Worm (Caenorhabditis elegans) whole organism, L3 larva: ENCODE data around the gene pqn-27.
A peak's percentile ranks its signal among the peaks of the same experiment; 100 is the strongest.

Experiments
- R02D3.7 ChIP-seq: fragments of 150-350 bp; optimal IDR thresholded peaks from 2 replicates; lab custom pipeline; 2014; ENCODE audit warnings: missing biosample characterization, missing genetic modification characterization
- ZK546.5 ChIP-seq: sonication (generic microtip); optimal IDR thresholded peaks from 2 replicates; lab custom pipeline; 2017; ENCODE audit warnings: missing biosample characterization, missing genetic modification characterization
- aly-2 ChIP-seq: fragments of 150-350 bp; optimal IDR thresholded peaks from 2 replicates; lab custom pipeline; 2014; ENCODE audit warnings: missing biosample characterization, missing genetic modification characterization
- ama-1 ChIP-seq: fragments of 150-350 bp; optimal IDR thresholded peaks from 2 replicates; lab custom pipeline; 2018
- ceh-16 ChIP-seq: sonication (generic microtip); optimal IDR thresholded peaks from 2 replicates; lab custom pipeline; 2017; ENCODE audit warnings: missing biosample characterization, missing genetic modification characterization
- ceh-28 ChIP-seq: fragments of 150-350 bp; optimal IDR thresholded peaks from 2 replicates; lab custom pipeline; 2014; ENCODE audit warnings: missing biosample characterization, missing genetic modification reagents, missing genetic modification characterization
- ceh-82 ChIP-seq: fragments of 150-350 bp; optimal IDR thresholded peaks from 2 replicates; lab custom pipeline; 2014; ENCODE audit warnings: missing biosample characterization, missing genetic modification characterization
- ceh-9 ChIP-seq: sonication (generic microtip); optimal IDR thresholded peaks from 2 replicates; lab custom pipeline; 2018; ENCODE audit warnings: missing biosample characterization, missing genetic modification characterization
- daf-12 ChIP-seq: fragments of 150-350 bp; optimal IDR thresholded peaks from 2 replicates; lab custom pipeline; 2014; ENCODE audit warnings: missing biosample characterization, missing genetic modification reagents, missing genetic modification characterization
- egl-27 ChIP-seq: sonication (generic microtip); optimal IDR thresholded peaks from 4 replicates; lab custom pipeline; 2017; ENCODE audit warnings: missing biosample characterization, missing genetic modification reagents, missing genetic modification characterization
- egl-5 ChIP-seq: fragments of 150-350 bp; optimal IDR thresholded peaks from 2 replicates; lab custom pipeline; 2017; ENCODE audit warnings: missing biosample characterization, missing genetic modification reagents, missing genetic modification characterization, inconsistent platforms
- elt-1 ChIP-seq: fragments of 150-350 bp; optimal IDR thresholded peaks from 2 replicates; lab custom pipeline; 2014; ENCODE audit warnings: missing biosample characterization, missing genetic modification characterization
- elt-2 ChIP-seq: sonication (generic microtip); optimal IDR thresholded peaks from 2 replicates; lab custom pipeline; 2016; ENCODE audit warnings: missing genetic modification reagents, mild to moderate bottlenecking, missing genetic modification characterization, missing compliant biosample characterization
- elt-3 ChIP-seq, 3 experiments: fragments of 150-350 bp in 1 of 3; sonication (generic microtip) in 2 of 3; optimal IDR thresholded peaks; 2 replicates in 2 of 3; 4 replicates in 1 of 3; lab custom pipeline; 2014 to 2017; ENCODE audit warnings: missing biosample characterization in 3 of 3, missing genetic modification characterization in 3 of 3
- eor-1 ChIP-seq, 2 experiments: fragments of 150-350 bp; optimal IDR thresholded peaks; 2 replicates each; lab custom pipeline; 2014 to 2018; ENCODE audit warnings: missing biosample characterization in 2 of 2, missing genetic modification characterization in 2 of 2
- fkh-10 ChIP-seq: sonication (generic microtip); optimal IDR thresholded peaks from 2 replicates; lab custom pipeline; 2017; ENCODE audit warnings: missing biosample characterization, missing genetic modification reagents, missing genetic modification characterization
- fkh-2 ChIP-seq: fragments of 150-350 bp; optimal IDR thresholded peaks from 2 replicates; lab custom pipeline; 2014; ENCODE audit warnings: missing biosample characterization, missing genetic modification reagents, missing genetic modification characterization
- fos-1 ChIP-seq: fragments of 150-350 bp; optimal IDR thresholded peaks from 2 replicates; lab custom pipeline; 2014; ENCODE audit warnings: missing biosample characterization, missing genetic modification characterization
- hmg-11 ChIP-seq: sonication (generic microtip); optimal IDR thresholded peaks from 2 replicates; lab custom pipeline; 2016; ENCODE audit warnings: missing genetic modification characterization, missing compliant biosample characterization
- jun-1 ChIP-seq: fragments of 150-350 bp; optimal IDR thresholded peaks from 2 replicates; lab custom pipeline; 2014; ENCODE audit warnings: missing biosample characterization, missing genetic modification reagents, missing genetic modification characterization
- lin-15B ChIP-seq: fragments of 150-350 bp; optimal IDR thresholded peaks from 2 replicates; lab custom pipeline; 2014; ENCODE audit warnings: missing biosample characterization, missing genetic modification characterization
- lin-39 ChIP-seq: fragments of 150-350 bp; optimal IDR thresholded peaks from 2 replicates; lab custom pipeline; 2018; ENCODE audit warnings: missing biosample characterization, missing genetic modification reagents, missing genetic modification characterization
- lsy-12 ChIP-seq: sonication (generic microtip); optimal IDR thresholded peaks from 2 replicates; lab custom pipeline; 2016; ENCODE audit warnings: mild to moderate bottlenecking, missing genetic modification characterization, missing compliant biosample characterization
- mdl-1 ChIP-seq: fragments of 150-350 bp; optimal IDR thresholded peaks from 2 replicates; lab custom pipeline; 2014; ENCODE audit warnings: missing biosample characterization, missing genetic modification characterization
- mml-1 ChIP-seq: fragments of 150-350 bp; sonication (generic microtip); optimal IDR thresholded peaks from 3 replicates; lab custom pipeline; 2014; ENCODE audit warnings: missing biosample characterization, missing genetic modification characterization
- nfya-1 ChIP-seq: sonication (generic microtip); optimal IDR thresholded peaks from 2 replicates; lab custom pipeline; 2017; ENCODE audit warnings: missing genetic modification characterization, mild to moderate bottlenecking, missing compliant biosample characterization, antibody characterized with exemption, moderate library complexity; ENCODE audit not compliant: insufficient read depth
- nhr-11 ChIP-seq: fragments of 150-350 bp; optimal IDR thresholded peaks from 2 replicates; lab custom pipeline; 2014; ENCODE audit warnings: missing biosample characterization, missing genetic modification characterization
- nhr-12 ChIP-seq: fragments of 150-350 bp; optimal IDR thresholded peaks from 2 replicates; lab custom pipeline; 2014; ENCODE audit warnings: missing biosample characterization, missing genetic modification characterization
- nhr-23 ChIP-seq: fragments of 150-350 bp; optimal IDR thresholded peaks from 2 replicates; lab custom pipeline; 2014; ENCODE audit warnings: missing biosample characterization, missing genetic modification reagents, missing genetic modification characterization
- nhr-237 ChIP-seq: fragments of 150-350 bp; optimal IDR thresholded peaks from 2 replicates; lab custom pipeline; 2014; ENCODE audit warnings: missing biosample characterization, missing genetic modification characterization
- nhr-25 ChIP-seq: sonication (generic microtip); optimal IDR thresholded peaks from 2 replicates; lab custom pipeline; 2017; ENCODE audit warnings: missing biosample characterization, missing genetic modification characterization
- nhr-28 ChIP-seq: fragments of 150-350 bp; optimal IDR thresholded peaks from 2 replicates; lab custom pipeline; 2014; ENCODE audit warnings: missing biosample characterization, missing genetic modification characterization
- nhr-43 ChIP-seq: sonication (generic microtip); optimal IDR thresholded peaks from 2 replicates; lab custom pipeline; 2016; ENCODE audit warnings: mild to moderate bottlenecking, missing genetic modification characterization, missing compliant biosample characterization; ENCODE audit not compliant: poor library complexity, severe bottlenecking
- nhr-67 ChIP-seq: fragments of 150-350 bp; optimal IDR thresholded peaks from 2 replicates; lab custom pipeline; 2014; ENCODE audit warnings: missing biosample characterization, missing genetic modification characterization
- nhr-76 ChIP-seq: fragments of 150-350 bp; sonication (generic microtip); optimal IDR thresholded peaks from 5 replicates; lab custom pipeline; 2014; ENCODE audit warnings: missing biosample characterization, missing genetic modification characterization
- nhr-77 ChIP-seq: fragments of 150-350 bp; optimal IDR thresholded peaks from 2 replicates; lab custom pipeline; 2014; ENCODE audit warnings: missing biosample characterization, missing genetic modification characterization
- pha-4 ChIP-seq: fragments of 150-350 bp; optimal IDR thresholded peaks from 2 replicates; lab custom pipeline; 2014; ENCODE audit warnings: missing biosample characterization, missing genetic modification reagents, missing genetic modification characterization
- pqm-1 ChIP-seq: fragments of 150-350 bp; optimal IDR thresholded peaks from 2 replicates; lab custom pipeline; 2017; ENCODE audit warnings: missing biosample characterization, missing genetic modification characterization, inconsistent platforms
- sea-2 ChIP-seq: fragments of 150-350 bp; sonication (generic microtip); optimal IDR thresholded peaks from 4 replicates; lab custom pipeline; 2014; ENCODE audit warnings: missing biosample characterization, missing genetic modification reagents, missing genetic modification characterization
- skn-1 ChIP-seq: fragments of 150-350 bp; optimal IDR thresholded peaks from 2 replicates; lab custom pipeline; 2014; ENCODE audit warnings: missing biosample characterization, missing genetic modification characterization
- snpc-4 ChIP-seq: fragments of 150-350 bp; optimal IDR thresholded peaks from 2 replicates; lab custom pipeline; 2014; ENCODE audit warnings: missing biosample characterization, missing genetic modification characterization
- tbx-2 ChIP-seq: sonication (generic microtip); optimal IDR thresholded peaks from 2 replicates; lab custom pipeline; 2016; ENCODE audit warnings: mild to moderate bottlenecking, missing genetic modification characterization, missing compliant biosample characterization
- unc-39 ChIP-seq: sonication (generic microtip); optimal IDR thresholded peaks from 4 replicates; lab custom pipeline; 2017; ENCODE audit warnings: missing biosample characterization, missing genetic modification characterization
- unc-62 ChIP-seq: fragments of 150-350 bp; sonication (generic microtip); optimal IDR thresholded peaks from 4 replicates; lab custom pipeline; 2014; ENCODE audit warnings: missing biosample characterization, missing genetic modification reagents, missing genetic modification characterization
- zag-1 ChIP-seq: fragments of 150-350 bp; optimal IDR thresholded peaks from 2 replicates; lab custom pipeline; 2014; ENCODE audit warnings: missing biosample characterization, missing genetic modification characterization
- ztf-11 ChIP-seq: fragments of 150-350 bp; optimal IDR thresholded peaks from 2 replicates; lab custom pipeline; 2014; ENCODE audit warnings: missing biosample characterization, missing genetic modification characterization
- ztf-4 ChIP-seq: fragments of 150-350 bp; optimal IDR thresholded peaks from 2 replicates; lab custom pipeline; 2014; ENCODE audit warnings: missing biosample characterization, missing genetic modification characterization

Gene pqn-27

DNA sequence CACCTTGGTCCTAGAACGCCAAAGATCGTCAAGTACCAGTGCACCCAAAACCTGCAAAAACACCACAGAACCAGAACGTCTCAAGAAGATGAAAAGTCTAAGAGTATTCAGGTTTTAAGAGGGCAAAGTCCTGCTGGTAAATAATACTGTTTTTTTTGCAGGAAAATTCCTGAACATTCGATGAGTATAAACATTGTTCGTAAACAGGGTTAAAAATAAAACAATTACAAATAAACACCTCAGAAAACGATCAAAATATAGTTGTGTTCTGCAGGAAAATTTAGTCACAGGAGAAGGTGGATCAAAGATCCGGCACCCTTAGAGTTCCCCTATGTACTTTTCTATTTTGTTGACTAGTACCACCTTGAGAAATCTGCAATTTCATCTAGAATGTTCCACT is 10.2 kb upstream of the pqn-27 start:
- TF ChIP-seq unc-39 (tag; lab: Kevin White, UChicago) (no peak), mdl-1 (no peak), ceh-16 (no peak), R02D3.7 (tag; lab: Kevin White, UChicago) (no peak), elt-2 (tag; lab: Kevin White, UChicago) (no peak), pqm-1 (tag; lab: Kevin White, UChicago) (no peak), sea-2 (GFP tag; lab: Kevin White, UChicago) (no peak), hmg-11 (tag; lab: Kevin White, UChicago) (no peak), ama-1 (no peak), unc-62 (no peak), ztf-11 (tag; lab: Kevin White, UChicago) (no peak), nhr-12 (no peak), fkh-10 (GFP tag; lab: Kevin White, UChicago) (no peak), lsy-12 (no peak), ceh-9 (tag; lab: Kevin White, UChicago) (no peak), nhr-77 (tag; lab: Kevin White, UChicago) (no peak), lin-15B (tag; lab: Kevin White, UChicago) (no peak), ceh-82 (tag; lab: Kevin White, UChicago) (no peak), zag-1 (no peak)

DNA sequence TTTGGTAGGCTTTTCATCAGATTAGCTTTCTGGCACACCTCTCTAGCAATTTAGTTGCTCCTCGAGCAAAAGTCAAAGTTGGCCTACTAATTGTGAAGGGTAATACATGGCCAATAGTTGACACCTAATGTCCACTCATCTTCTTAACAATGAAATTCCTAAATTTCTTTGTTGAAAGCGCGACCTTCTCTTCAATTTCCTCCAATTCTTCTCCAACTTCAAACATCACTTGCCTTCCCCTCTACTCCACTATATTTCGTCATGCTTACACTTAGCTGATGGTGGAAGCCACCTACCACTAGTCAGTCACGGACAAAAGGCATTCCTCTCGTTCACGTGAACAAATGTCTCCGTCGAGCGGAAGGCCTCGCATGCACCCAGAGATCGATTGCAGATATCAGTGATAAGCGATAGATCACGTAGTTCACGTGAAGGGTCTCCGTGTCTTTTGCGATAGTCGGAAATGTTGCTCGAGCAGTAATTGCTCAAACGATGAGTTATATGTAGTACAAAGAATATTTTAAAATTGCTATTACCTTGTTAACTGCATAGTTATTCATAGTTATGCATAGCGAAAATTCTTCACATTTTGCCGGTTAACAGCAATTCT is 8.7 kb upstream of the pqn-27 start, which contains the start of gene E01G4.3:
E01G4.3 (minus strand) TSS at position 560 of the 610 bp plus-strand sequence.
- no peak for TF ChIP-seq ceh-9 (tag; lab: Kevin White, UChicago)
- no peak for TF ChIP-seq daf-12 (tag; lab: Kevin White, UChicago)
- TF ChIP-seq mdl-1, result peak; percentile 69
- no peak for TF ChIP-seq lin-39
- peak; percentile 93 for TF ChIP-seq jun-1
- TF ChIP-seq ztf-11 (tag; lab: Kevin White, UChicago), result no peak
- TF ChIP-seq ama-1, result no peak
- TF ChIP-seq snpc-4 (tag; lab: Kevin White, UChicago), result no peak
- no peak for TF ChIP-seq nhr-77 (tag; lab: Kevin White, UChicago)
- peak; percentile 84 for TF ChIP-seq nhr-43
- TF ChIP-seq elt-3 (tag; optimal IDR thresholded peaks at IDR 0.05; lab: Kevin White, UChicago), result peak in 2 of 3 experiments; percentile 20 to 62
- no peak for TF ChIP-seq ZK546.5 (tag; lab: Kevin White, UChicago)
- TF ChIP-seq fkh-2 (tag; lab: Kevin White, UChicago), result no peak
- TF ChIP-seq nhr-25 (tag; lab: Kevin White, UChicago), result peak; percentile 90
- TF ChIP-seq lsy-12, result no peak
- TF ChIP-seq fkh-10 (GFP tag; lab: Kevin White, UChicago), result no peak
- peak; percentile 80 for TF ChIP-seq ceh-28 (tag; lab: Kevin White, UChicago)
- TF ChIP-seq eor-1 (tag; optimal IDR thresholded peaks at IDR 0.05; lab: Kevin White, UChicago), result no peak
- no peak for TF ChIP-seq nhr-67
- TF ChIP-seq elt-2 (tag; lab: Kevin White, UChicago), result peak; percentile 92
- TF ChIP-seq elt-1 (tag; lab: Kevin White, UChicago), result no peak
- no peak for TF ChIP-seq aly-2 (tag; lab: Kevin White, UChicago)
- peak; percentile 83 for TF ChIP-seq egl-27 (tag; lab: Kevin White, UChicago)
- no peak for TF ChIP-seq nhr-76 (tag; lab: Kevin White, UChicago)
- TF ChIP-seq nhr-12, result no peak
- TF ChIP-seq pqm-1 (tag; lab: Kevin White, UChicago), result peak; percentile 98
- TF ChIP-seq ztf-4, result no peak
- TF ChIP-seq nhr-11 (tag; lab: Kevin White, UChicago), result peak; percentile 69
- peak; percentile 71 for TF ChIP-seq nhr-23 (tag; lab: Kevin White, UChicago)
- no peak for TF ChIP-seq ceh-82 (tag; lab: Kevin White, UChicago)
- TF ChIP-seq unc-39 (tag; lab: Kevin White, UChicago), result no peak
- TF ChIP-seq nfya-1 (tag; lab: Kevin White, UChicago), result peak; percentile 79
- peak; percentile 2 for TF ChIP-seq skn-1 (tag; lab: Kevin White, UChicago)
- no peak for TF ChIP-seq lin-15B (tag; lab: Kevin White, UChicago)
- peak; percentile 3 for TF ChIP-seq tbx-2 (tag; lab: Kevin White, UChicago)
- peak; percentile 3 for TF ChIP-seq pha-4 (tag; lab: Kevin White, UChicago)
- no peak for TF ChIP-seq sea-2 (GFP tag; lab: Kevin White, UChicago)
- peak; percentile 92 for TF ChIP-seq mml-1 (tag; lab: Kevin White, UChicago)
- no peak for TF ChIP-seq hmg-11 (tag; lab: Kevin White, UChicago)
- no peak for TF ChIP-seq fos-1 (tag; lab: Kevin White, UChicago)
- no peak for TF ChIP-seq ceh-16
- TF ChIP-seq unc-62, result no peak
- no peak for TF ChIP-seq nhr-237
- no peak for TF ChIP-seq egl-5
- no peak for TF ChIP-seq zag-1
- TF ChIP-seq nhr-28 (tag; lab: Kevin White, UChicago), result no peak
- TF ChIP-seq R02D3.7 (tag; lab: Kevin White, UChicago), result no peak
